Fruit fly (Drosophila melanogaster): ENCODE results near the gene alph.

DNA sequence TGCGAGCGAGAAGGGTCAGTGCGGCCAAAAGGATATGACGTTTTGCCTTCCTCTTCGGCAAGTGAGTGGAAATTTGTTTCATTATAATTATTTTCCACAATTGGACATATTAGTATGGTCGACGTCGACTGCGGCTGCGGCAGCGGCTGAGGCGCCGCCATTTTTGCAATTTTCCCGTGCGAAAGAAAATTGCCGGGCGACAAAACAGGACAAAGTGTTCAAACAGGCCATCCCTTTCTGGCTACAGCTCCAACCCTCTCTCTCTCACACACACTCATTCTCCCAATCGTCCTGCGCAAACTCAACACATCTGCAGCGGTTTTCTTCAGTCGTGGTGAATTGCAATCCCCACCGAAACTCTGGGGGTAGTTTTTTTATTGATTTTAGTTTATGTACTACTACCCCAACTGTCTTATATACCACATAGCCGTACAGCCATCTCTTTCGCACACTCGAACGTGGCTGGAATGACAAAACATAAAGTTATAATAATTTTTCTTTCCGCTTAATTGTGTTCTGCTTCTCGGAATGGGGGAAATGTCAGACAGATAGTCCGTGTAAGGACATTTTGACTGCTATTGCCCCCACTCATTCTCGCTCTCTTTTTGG lies 19.5 kb upstream of the alph start:
- no peak for TF ChIP-seq vfl (GFP tag; optimal IDR thresholded peaks at IDR 0.05)
- no peak for TF ChIP-seq CG3995 (GFP tag; optimal IDR thresholded peaks at IDR 0.05)
- no peak for TF ChIP-seq CG2875 (GFP tag; optimal IDR thresholded peaks at IDR 0.05)
- TF ChIP-seq CG9437 (GFP tag; optimal IDR thresholded peaks at IDR 0.05): no peak
- no peak for TF ChIP-seq ttk (GFP tag; IDR thresholded peaks at IDR 0.05)
- TF ChIP-seq prd (optimal IDR thresholded peaks at IDR 0.05): no peak
- TF ChIP-seq prd (GFP tag; IDR thresholded peaks at IDR 0.05): no peak
- TF ChIP-seq Eip74EF (GFP tag; optimal IDR thresholded peaks at IDR 0.05): no peak
- TF ChIP-seq D19A (tag; optimal IDR thresholded peaks at IDR 0.05): no peak

All from whole organism, embryonic.